Worm (Caenorhabditis elegans) whole organism, early embryonic: ENCODE measurements around the gene fmo-2.
"Not testable (repeated sequence)": the region's sequence is repeated elsewhere in the genome, so short reads cannot be mapped to it uniquely, and the experiment has no call there.

Experiments
- B0310.2 ChIP-seq: sonication (generic microtip); optimal IDR thresholded peaks from 2 replicates; lab custom pipeline; 2016; ENCODE audit warnings: mild to moderate bottlenecking, missing genetic modification characterization, missing compliant biosample characterization
- F13C5.2 ChIP-seq: sonication (generic microtip); optimal IDR thresholded peaks from 2 replicates; lab custom pipeline; 2017; ENCODE audit warnings: mild to moderate bottlenecking, missing genetic modification characterization, inconsistent platforms, missing compliant biosample characterization
- aly-1 ChIP-seq: sonication (generic microtip); optimal IDR thresholded peaks from 2 replicates; lab custom pipeline; 2016; ENCODE audit warnings: missing genetic modification characterization, missing compliant biosample characterization
- ama-1 ChIP-seq: fragments of 150-350 bp; optimal IDR thresholded peaks from 2 replicates; lab custom pipeline; 2014
- ceh-13 ChIP-seq: fragments of 200-800 bp; sonication (Bioruptor generic); optimal IDR thresholded peaks from 2 replicates; lab custom pipeline; 2018; ENCODE audit warnings: mild to moderate bottlenecking, missing genetic modification characterization, missing compliant biosample characterization
- ceh-36 ChIP-seq: sonication (generic microtip); optimal IDR thresholded peaks from 2 replicates; lab custom pipeline; 2016; ENCODE audit warnings: missing genetic modification characterization, inconsistent platforms, missing compliant biosample characterization
- ets-7 ChIP-seq: sonication (generic microtip); optimal IDR thresholded peaks from 2 replicates; lab custom pipeline; 2016; ENCODE audit warnings: missing genotype, missing genetic modification characterization, missing compliant biosample characterization
- flt-1 ChIP-seq: fragments of 200-800 bp; sonication (Bioruptor generic); IDR thresholded peaks from 2 replicates; pipeline ENCODE4 v1.3.6; 2022; ENCODE audit warnings: missing genetic modification characterization, missing compliant biosample characterization
- hmbx-1 ChIP-seq: sonication (generic microtip); optimal IDR thresholded peaks from 2 replicates; lab custom pipeline; 2016; ENCODE audit warnings: mild to moderate bottlenecking, missing genetic modification characterization, missing compliant biosample characterization
- hmg-4 ChIP-seq: fragments of 200-800 bp; sonication (Bioruptor generic); optimal IDR thresholded peaks from 2 replicates; lab custom pipeline; 2018; ENCODE audit warnings: mild to moderate bottlenecking, missing genetic modification characterization, missing compliant biosample characterization
- hnd-1 ChIP-seq: sonication (generic microtip); optimal IDR thresholded peaks from 2 replicates; lab custom pipeline; 2016; ENCODE audit warnings: missing genetic modification characterization, missing compliant biosample characterization
- pes-1 ChIP-seq: fragments of 200-800 bp; sonication (Bioruptor generic); IDR thresholded peaks from 2 replicates; pipeline ENCODE4 v1.3.6; 2022; ENCODE audit warnings: missing genetic modification reagents, missing genetic modification characterization, missing compliant biosample characterization
- scrt-1 ChIP-seq: fragments of 200-800 bp; sonication (Bioruptor generic); IDR thresholded peaks from 2 replicates; pipeline ENCODE4 v1.3.6; 2022; ENCODE audit warnings: missing genetic modification characterization, missing compliant biosample characterization
- sea-1 ChIP-seq: fragments of 200-800 bp; sonication (Bioruptor generic); conservative IDR thresholded peaks from 2 replicates; pipeline ENCODE4 v1.3.6; 2022; ENCODE audit warnings: missing genetic modification characterization, missing compliant biosample characterization
- tbx-11 ChIP-seq: fragments of 200-800 bp; sonication (Bioruptor generic); IDR thresholded peaks from 2 replicates; pipeline ENCODE4 v1.3.6; 2022; ENCODE audit warnings: missing genetic modification characterization, missing compliant biosample characterization
- tbx-37 ChIP-seq: fragments of 200-800 bp; sonication (Bioruptor generic); conservative IDR thresholded peaks from 2 replicates; pipeline ENCODE4 v1.3.6; 2022; ENCODE audit warnings: missing genetic modification reagents, missing genetic modification characterization, missing compliant biosample characterization
- tra-4 ChIP-seq: sonication (generic microtip); optimal IDR thresholded peaks from 2 replicates; lab custom pipeline; 2017; ENCODE audit warnings: missing genetic modification characterization, missing compliant biosample characterization

Gene fmo-2

DNA sequence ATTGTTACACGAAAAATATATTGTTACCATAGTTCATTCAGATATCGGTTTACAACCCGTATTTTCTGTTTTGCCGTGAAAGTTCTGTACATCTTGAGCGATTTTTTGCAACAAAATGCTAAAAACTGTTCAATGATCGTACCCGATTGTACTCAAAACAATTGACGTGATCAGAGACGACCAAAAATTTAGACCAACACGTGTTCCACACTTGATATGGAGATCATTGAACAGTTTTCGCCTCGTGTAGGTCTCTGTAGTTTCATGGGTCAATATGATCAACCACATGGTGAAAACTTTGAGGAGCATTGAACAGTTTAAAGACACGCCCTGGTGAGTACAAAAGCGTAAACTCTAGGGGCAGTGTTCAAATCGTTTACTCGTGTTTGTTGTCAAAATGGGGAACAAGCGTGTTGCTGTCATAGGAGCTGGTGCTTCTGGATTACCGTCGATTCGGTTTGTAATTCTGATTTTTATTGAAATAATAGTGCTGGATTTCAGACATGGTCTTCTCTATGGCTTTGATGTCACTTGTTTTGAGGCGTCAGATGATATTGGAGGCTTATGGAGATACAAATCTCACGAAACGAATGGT, at the start of gene fmo-2:
fmo-2 (plus strand) TSS at position 370 of the 595 bp plus-strand sequence.
- TF ChIP-seq F13C5.2, result no peak
- no peak for TF ChIP-seq scrt-1 (GFP tag; lab: Robert Waterston, UW)
- TF ChIP-seq ets-7 (tag; lab: Kevin White, UChicago), result no peak

DNA sequence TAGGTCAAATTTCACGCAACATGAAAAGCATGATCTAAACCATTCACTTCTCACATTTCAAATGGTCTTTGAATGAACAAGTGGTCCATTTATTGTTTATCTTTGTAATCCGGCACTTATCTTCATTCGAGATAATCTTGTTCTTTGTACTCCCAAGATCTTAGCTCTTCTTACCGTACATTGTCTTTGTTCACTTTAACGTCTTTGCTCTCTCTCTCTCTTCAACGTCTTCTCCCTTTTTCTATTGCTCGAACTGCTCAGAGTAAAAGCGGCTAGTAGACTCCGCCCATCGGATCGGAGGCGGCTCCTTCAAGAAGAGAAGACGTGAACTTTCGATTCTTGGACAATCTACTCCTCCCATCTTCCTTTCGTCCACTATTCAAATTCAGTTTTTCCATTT, 45.7 kb upstream of the fmo-2 start, which contains the start of gene F56C4.1:
F56C4.1 (plus strand) TSS at position 301 of the 400 bp plus-strand sequence.
- TF ChIP-seq tbx-37 (GFP tag; lab: Robert Waterston, UW) (no peak), flt-1 (GFP tag; lab: Robert Waterston, UW) (no peak), hmbx-1 (tag; lab: Kevin White, UChicago) (no peak), tra-4 (tag; lab: Kevin White, UChicago) (no peak), ceh-36 (tag; lab: Kevin White, UChicago) (no peak), ets-7 (tag; lab: Kevin White, UChicago) (no peak), aly-1 (tag; lab: Kevin White, UChicago) (no peak)

- TF ChIP-seq pes-1, result no peak
- TF ChIP-seq sea-1 (GFP tag; lab: Robert Waterston, UW), result no peak
- no peak for TF ChIP-seq ceh-36 (tag; lab: Kevin White, UChicago)
- TF ChIP-seq hnd-1, result no peak
- TF ChIP-seq hmg-4 (GFP tag; lab: Kevin White, UChicago), result no peak
- TF ChIP-seq flt-1 (GFP tag; lab: Robert Waterston, UW), result no peak
- no peak for TF ChIP-seq tra-4 (tag; lab: Kevin White, UChicago)
- no peak for TF ChIP-seq F13C5.2
- TF ChIP-seq ceh-13 (GFP tag; lab: Kevin White, UChicago), result no peak
- TF ChIP-seq B0310.2, result no peak
- TF ChIP-seq tbx-37 (GFP tag; lab: Robert Waterston, UW), result no peak
- TF ChIP-seq tbx-11 (GFP tag; lab: Robert Waterston, UW), result no peak
- TF ChIP-seq aly-1 (tag; lab: Kevin White, UChicago), result no peak
- no peak for TF ChIP-seq ama-1 (lab: Kevin White, UChicago)
Observed at ce11 chrIV:10638977-10639376, 43.3 kb upstream of the fmo-2 start, which contains the start of gene F56C4.2. Gene F56C4.2 (plus strand): TSS chrIV:10639277.

- not testable (repeated sequence) for TF ChIP-seq tra-4 (tag; lab: Kevin White, UChicago); ceh-13 (GFP tag; lab: Kevin White, UChicago); B0310.2
Observed at ce11 chrIV:10654047-10654446, 28.3 kb upstream of the fmo-2 start, which contains the start of gene glb-19. Gene glb-19 (minus strand): TSS chrIV:10654147.

- no peak for TF ChIP-seq pes-1
- TF ChIP-seq tra-4 (tag; lab: Kevin White, UChicago), result no peak
- no peak for TF ChIP-seq flt-1 (GFP tag; lab: Robert Waterston, UW)
- no peak for TF ChIP-seq tbx-37 (GFP tag; lab: Robert Waterston, UW)
- no peak for TF ChIP-seq ets-7 (tag; lab: Kevin White, UChicago)
- TF ChIP-seq tbx-11 (GFP tag; lab: Robert Waterston, UW), result no peak
- no peak for TF ChIP-seq aly-1 (tag; lab: Kevin White, UChicago)
- TF ChIP-seq ceh-36 (tag; lab: Kevin White, UChicago), result no peak
- TF ChIP-seq hmbx-1 (tag; lab: Kevin White, UChicago), result no peak
- no peak for TF ChIP-seq hnd-1
- TF ChIP-seq F13C5.2, result no peak
- no peak for TF ChIP-seq ceh-13 (GFP tag; lab: Kevin White, UChicago)
- no peak for TF ChIP-seq sea-1 (GFP tag; lab: Robert Waterston, UW)
- no peak for TF ChIP-seq B0310.2
- TF ChIP-seq scrt-1 (GFP tag; lab: Robert Waterston, UW), result no peak
Observed at ce11 chrIV:10656770-10657323, 25.5 kb upstream of the fmo-2 start, which contains the start of gene K08C7.1. Gene K08C7.1 (plus strand): TSS chrIV:10656812.

- TF ChIP-seq scrt-1 (GFP tag; lab: Robert Waterston, UW), result peak; percentile 52; the same call in 1 of the 2 replicates
Observed at ce11 chrIV:10658366-10658765, 24.0 kb upstream of the fmo-2 start.

ce11 chrIV:10661072-10661471, 21.3 kb upstream of the fmo-2 start:
- TF ChIP-seq aly-1 (tag; lab: Kevin White, UChicago) (no peak), sea-1 (GFP tag; lab: Robert Waterston, UW) (no peak), ceh-13 (GFP tag; lab: Kevin White, UChicago) (no peak), hnd-1 (no peak), scrt-1 (GFP tag; lab: Robert Waterston, UW) (no peak), ama-1 (lab: Kevin White, UChicago) (no peak), tbx-11 (GFP tag; lab: Robert Waterston, UW) (no peak), tbx-37 (GFP tag; lab: Robert Waterston, UW) (no peak), flt-1 (GFP tag; lab: Robert Waterston, UW) (no peak), hmg-4 (GFP tag; lab: Kevin White, UChicago) (no peak)

DNA sequence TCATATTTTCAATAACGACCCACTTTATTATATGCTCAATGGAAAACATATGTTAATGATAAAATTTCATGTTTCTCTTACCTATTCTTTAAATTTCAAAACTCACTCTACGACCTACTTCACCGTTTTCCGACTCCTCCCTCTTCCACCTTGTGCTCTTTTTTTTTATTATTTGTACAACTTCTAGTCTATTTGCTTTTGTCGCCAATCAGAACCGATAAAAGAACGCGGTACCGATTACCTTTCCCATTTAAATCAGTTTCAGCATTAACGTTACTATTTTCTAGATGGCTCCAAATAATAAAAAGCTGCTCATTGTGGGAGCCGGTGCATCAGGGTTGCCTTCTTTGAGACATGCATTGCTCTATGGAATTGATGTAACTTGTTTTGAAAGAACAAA, 20.6 kb upstream of the fmo-2 start, which contains the start of gene fmo-1:
fmo-1 (plus strand) TSS at position 98 of the 400 bp plus-strand sequence.
- TF ChIP-seq hmg-4 (GFP tag; lab: Kevin White, UChicago), result no peak
- TF ChIP-seq tbx-11 (GFP tag; lab: Robert Waterston, UW), result no peak
- no peak for TF ChIP-seq scrt-1 (GFP tag; lab: Robert Waterston, UW)
